Worm (Caenorhabditis elegans) whole organism, young adult: Measurements from ENCODE around the gene Y69A2AR.47.

Source experiments
- B0019.2 ChIP-seq: fragments of 200-800 bp; sonication (Bioruptor generic); conservative IDR thresholded peaks from 2 replicates; pipeline ENCODE4 v1.3.6; 2022; ENCODE audit warnings: missing genetic modification reagents, missing genetic modification characterization, missing compliant biosample characterization
- B0261.1 ChIP-seq: sonication (generic microtip); optimal IDR thresholded peaks from 2 replicates; lab custom pipeline; 2016; ENCODE audit warnings: mild to moderate bottlenecking, missing genetic modification characterization, moderate library complexity, missing compliant biosample characterization
- F10E7.11 ChIP-seq: sonication (generic microtip); optimal IDR thresholded peaks from 2 replicates; lab custom pipeline; 2017; ENCODE audit warnings: mild to moderate bottlenecking, missing genetic modification characterization, moderate library complexity, missing compliant biosample characterization
- F39B2.1 ChIP-seq: fragments of 200-800 bp; sonication (Bioruptor generic); IDR thresholded peaks from 2 replicates; pipeline ENCODE4 v1.3.6; 2022; ENCODE audit warnings: missing genetic modification reagents, missing genetic modification characterization, missing compliant biosample characterization
- F49E8.2 ChIP-seq: sonication (generic microtip); optimal IDR thresholded peaks from 3 replicates; lab custom pipeline; 2017; ENCODE audit warnings: missing genetic modification characterization, mild to moderate bottlenecking, missing compliant biosample characterization, antibody characterized with exemption, moderate library complexity; ENCODE audit not compliant: insufficient read depth
- F55B11.4 ChIP-seq: sonication (generic microtip); optimal IDR thresholded peaks from 2 replicates; lab custom pipeline; 2016; ENCODE audit warnings: missing compliant biosample characterization, missing genetic modification characterization, borderline replicate concordance; ENCODE audit not compliant: insufficient read depth
- F57C9.4 ChIP-seq: sonication (generic microtip); optimal IDR thresholded peaks from 2 replicates; lab custom pipeline; 2017; ENCODE audit warnings: mild to moderate bottlenecking, missing genetic modification characterization, missing compliant biosample characterization
- K11D2.4 ChIP-seq: fragments of 200-800 bp; sonication (Bioruptor generic); IDR thresholded peaks from 2 replicates; pipeline ENCODE4 v1.3.6; 2022; ENCODE audit warnings: missing genetic modification reagents, missing genetic modification characterization, missing compliant biosample characterization
- Y79H2A.3 ChIP-seq: fragments of 200-800 bp; sonication (Bioruptor generic); conservative IDR thresholded peaks from 2 replicates; pipeline ENCODE4 v1.3.6; 2022; ENCODE audit warnings: missing genetic modification reagents, missing genetic modification characterization, missing compliant biosample characterization
- ZK185.1 ChIP-seq: sonication (generic microtip); optimal IDR thresholded peaks from 2 replicates; lab custom pipeline; 2016; ENCODE audit warnings: mild to moderate bottlenecking, missing genetic modification characterization, missing compliant biosample characterization; ENCODE audit not compliant: poor library complexity, severe bottlenecking
- atf-7 ChIP-seq: sonication (generic microtip); optimal IDR thresholded peaks from 2 replicates; lab custom pipeline; 2017; ENCODE audit warnings: mild to moderate bottlenecking, missing genetic modification characterization, missing compliant biosample characterization
- bed-2 ChIP-seq: fragments of 200-800 bp; sonication (Bioruptor generic); IDR thresholded peaks from 2 replicates; pipeline ENCODE4 v1.3.6; 2022; ENCODE audit warnings: missing genetic modification reagents, missing genetic modification characterization, missing compliant biosample characterization
- cebp-1 ChIP-seq, 2 experiments: fragments of 200-800 bp in 1 of 2; sonication (Bioruptor generic) in 1 of 2; sonication (generic microtip) in 1 of 2; IDR thresholded peaks in 1 of 2; optimal IDR thresholded peaks in 1 of 2; 2 replicates each; pipeline versions ENCODE4 v1.3.6 to Lab custom; 2017 to 2022; ENCODE audit warnings: missing compliant biosample characterization in 2 of 2, missing genetic modification characterization in 2 of 2, mild to moderate bottlenecking in 1 of 2, missing genetic modification reagents in 1 of 2, moderate library complexity in 1 of 2
- ceh-27 ChIP-seq: fragments of 200-800 bp; sonication (Bioruptor generic); optimal IDR thresholded peaks from 2 replicates; lab custom pipeline; 2018; ENCODE audit warnings: mild to moderate bottlenecking, missing genetic modification characterization, moderate library complexity, missing compliant biosample characterization
- dox-1 ChIP-seq: fragments of 200-800 bp; sonication (Bioruptor generic); IDR thresholded peaks from 2 replicates; pipeline ENCODE4 v1.3.6; 2022; ENCODE audit warnings: missing genetic modification reagents, missing genetic modification characterization, missing compliant biosample characterization
- efl-1 ChIP-seq: fragments of 150-350 bp; optimal IDR thresholded peaks from 2 replicates; lab custom pipeline; 2014; ENCODE audit warnings: missing biosample characterization, missing genetic modification reagents, missing genetic modification characterization
- egl-18 ChIP-seq: fragments of 200-800 bp; sonication (Bioruptor generic); IDR thresholded peaks from 2 replicates; pipeline ENCODE4 v1.3.6; 2022; ENCODE audit warnings: missing genetic modification reagents, missing genetic modification characterization, missing compliant biosample characterization
- egl-44 ChIP-seq: fragments of 200-800 bp; sonication (Bioruptor generic); IDR thresholded peaks from 2 replicates; pipeline ENCODE4 v1.3.6; 2022; ENCODE audit warnings: missing genetic modification reagents, missing genetic modification characterization, missing compliant biosample characterization
- ekl-4 ChIP-seq: fragments of 200-800 bp; sonication (Bioruptor generic); IDR thresholded peaks from 2 replicates; pipeline ENCODE4 v1.3.6; 2022; ENCODE audit warnings: missing genetic modification reagents, missing genetic modification characterization, missing compliant biosample characterization
- gei-17 ChIP-seq: fragments of 200-800 bp; sonication (Bioruptor generic); optimal IDR thresholded peaks from 2 replicates; lab custom pipeline; 2018; ENCODE audit warnings: mild to moderate bottlenecking, missing genetic modification characterization, missing compliant biosample characterization
- hrde-1 ChIP-seq: sonication (generic microtip); optimal IDR thresholded peaks from 2 replicates; lab custom pipeline; 2016; ENCODE audit warnings: missing genetic modification characterization, mild to moderate bottlenecking, missing compliant biosample characterization, moderate library complexity, missing genotype, missing genetic modification reagents, borderline replicate concordance
- hsf-1 ChIP-seq: fragments of 200-800 bp; sonication (Bioruptor generic); IDR thresholded peaks from 2 replicates; pipeline ENCODE4 v1.3.6; 2022; ENCODE audit warnings: missing genetic modification reagents, missing genetic modification characterization, missing compliant biosample characterization
- lag-1 ChIP-seq: fragments of 200-800 bp; sonication (Bioruptor generic); IDR thresholded peaks from 2 replicates; pipeline ENCODE4 v1.3.6; 2022; ENCODE audit warnings: missing genetic modification reagents, missing genetic modification characterization, missing compliant biosample characterization
- let-607 ChIP-seq, 2 experiments: fragments of 200-800 bp in 1 of 2; sonication (Bioruptor generic) in 1 of 2; sonication (generic microtip) in 1 of 2; optimal IDR thresholded peaks; 2 replicates each; lab custom pipeline; 2016 to 2018; ENCODE audit warnings: mild to moderate bottlenecking in 2 of 2, missing compliant biosample characterization in 2 of 2, missing genetic modification characterization in 2 of 2, moderate library complexity in 2 of 2, missing genotype in 1 of 2
- lin-26 ChIP-seq: fragments of 200-800 bp; sonication (Bioruptor generic); IDR thresholded peaks from 2 replicates; pipeline ENCODE4 v1.3.6; 2022; ENCODE audit warnings: missing genetic modification reagents, missing genetic modification characterization, missing compliant biosample characterization
- lir-1 ChIP-seq: fragments of 200-800 bp; sonication (Bioruptor generic); conservative IDR thresholded peaks from 2 replicates; pipeline ENCODE4 v1.3.6; 2022; ENCODE audit warnings: missing genetic modification reagents, missing genetic modification characterization, missing compliant biosample characterization
- madf-10 ChIP-seq: sonication (generic microtip); optimal IDR thresholded peaks from 2 replicates; lab custom pipeline; 2016; ENCODE audit warnings: mild to moderate bottlenecking, missing genetic modification characterization, missing compliant biosample characterization
- mcd-1 ChIP-seq: fragments of 200-800 bp; sonication (Bioruptor generic); IDR thresholded peaks from 2 replicates; pipeline ENCODE4 v1.3.6; 2022; ENCODE audit warnings: missing genetic modification reagents, missing genetic modification characterization, missing compliant biosample characterization
- mel-28 ChIP-seq: sonication (generic microtip); optimal IDR thresholded peaks from 2 replicates; lab custom pipeline; 2016; ENCODE audit warnings: borderline replicate concordance, mild to moderate bottlenecking, missing genetic modification characterization, missing compliant biosample characterization
- nfyb-1 ChIP-seq: fragments of 200-800 bp; sonication (Bioruptor generic); IDR thresholded peaks from 2 replicates; pipeline ENCODE4 v1.3.6; 2022; ENCODE audit warnings: missing genetic modification reagents, missing genetic modification characterization, missing compliant biosample characterization
- nhr-179 ChIP-seq: sonication (generic microtip); optimal IDR thresholded peaks from 2 replicates; lab custom pipeline; 2016; ENCODE audit warnings: mild to moderate bottlenecking, missing genetic modification characterization, missing compliant biosample characterization
- pha-4 ChIP-seq: fragments of 150-350 bp; sonication (generic microtip); optimal IDR thresholded peaks from 2 replicates; lab custom pipeline; 2014; ENCODE audit warnings: missing biosample characterization, missing genetic modification reagents, missing genetic modification characterization
- rec-8 ChIP-seq, 2 experiments: sonication (generic microtip); optimal IDR thresholded peaks; 2 replicates each; lab custom pipeline; 2016; ENCODE audit warnings: mild to moderate bottlenecking in 2 of 2, missing genetic modification characterization in 2 of 2, missing genetic modification reagents in 2 of 2, missing genotype in 2 of 2, missing biosample characterization in 1 of 2, missing compliant biosample characterization in 1 of 2, moderate library complexity in 1 of 2
- repo-1 ChIP-seq: sonication (generic microtip); optimal IDR thresholded peaks from 2 replicates; lab custom pipeline; 2017; ENCODE audit warnings: mild to moderate bottlenecking, missing genetic modification characterization, missing compliant biosample characterization
- tbp1 ChIP-seq: fragments of 200-800 bp; sonication (Bioruptor generic); optimal IDR thresholded peaks from 2 replicates; lab custom pipeline; 2018; ENCODE audit warnings: mild to moderate bottlenecking, missing genetic modification characterization, missing compliant biosample characterization
- tbx-9 ChIP-seq: sonication (generic microtip); optimal IDR thresholded peaks from 2 replicates; lab custom pipeline; 2016; ENCODE audit warnings: borderline replicate concordance, missing genetic modification characterization, inconsistent platforms, missing compliant biosample characterization
- tlf-1 ChIP-seq: fragments of 200-800 bp; sonication (Bioruptor generic); optimal IDR thresholded peaks from 2 replicates; lab custom pipeline; 2018; ENCODE audit warnings: mild to moderate bottlenecking, missing genetic modification characterization, missing compliant biosample characterization
- unc-130 ChIP-seq: sonication (generic microtip); optimal IDR thresholded peaks from 2 replicates; lab custom pipeline; 2016; ENCODE audit warnings: missing genetic modification reagents, missing genetic modification characterization, missing compliant biosample characterization
- unc-62 ChIP-seq: fragments of 150-350 bp; optimal IDR thresholded peaks from 2 replicates; lab custom pipeline; 2014; ENCODE audit warnings: missing biosample characterization, missing genetic modification reagents, missing genetic modification characterization
- zfh-2 ChIP-seq: fragments of 200-800 bp; sonication (Bioruptor generic); conservative IDR thresholded peaks from 2 replicates; pipeline ENCODE4 v1.3.6; 2022; ENCODE audit warnings: missing genetic modification reagents, missing genetic modification characterization, missing compliant biosample characterization
- zim-3 ChIP-seq: sonication (generic microtip); optimal IDR thresholded peaks from 2 replicates; lab custom pipeline; 2017; ENCODE audit warnings: mild to moderate bottlenecking, missing genetic modification characterization, moderate library complexity, missing compliant biosample characterization
- ztf-18 ChIP-seq: sonication (generic microtip); optimal IDR thresholded peaks from 2 replicates; lab custom pipeline; 2016; ENCODE audit warnings: missing genotype, mild to moderate bottlenecking, missing genetic modification characterization, missing compliant biosample characterization
- ztf-26 ChIP-seq: sonication (generic microtip); optimal IDR thresholded peaks from 2 replicates; lab custom pipeline; 2017; ENCODE audit warnings: missing genetic modification characterization, missing compliant biosample characterization
- ztf-28 ChIP-seq: fragments of 200-800 bp; sonication (Bioruptor generic); IDR thresholded peaks from 2 replicates; pipeline ENCODE4 v1.3.6; 2022; ENCODE audit warnings: missing genetic modification reagents, missing genetic modification characterization, missing compliant biosample characterization
- ztf-6 ChIP-seq: fragments of 200-800 bp; sonication (Bioruptor generic); IDR thresholded peaks from 2 replicates; pipeline ENCODE4 v1.3.6; 2022; ENCODE audit warnings: missing genetic modification reagents, missing genetic modification characterization, missing compliant biosample characterization

Gene Y69A2AR.47

ce11 chrIV:2601988-2602861 is 4.7 kb downstream of the Y69A2AR.47 start (continued):
- peak; percentile 89 for TF ChIP-seq cebp-1 (GFP tag; IDR thresholded peaks at IDR 0.05; lab: Robert Waterston, UW)
- TF ChIP-seq cebp-1 (tag; optimal IDR thresholded peaks at IDR 0.05; lab: Kevin White, UChicago), result peak; percentile 97
- 0 out of 2 replicates have a peak, but pooled peaks have one; percentile 38 for TF ChIP-seq ztf-28 (GFP tag; lab: Robert Waterston, UW)
- peak; percentile 99 for TF ChIP-seq ekl-4
- peak; percentile 92 for TF ChIP-seq zfh-2
- TF ChIP-seq bed-2 (GFP tag; lab: Robert Waterston, UW), result no peak
- peak; percentile 88 for TF ChIP-seq lin-26 (GFP tag; lab: Robert Waterston, UW)
- peak; percentile 74; the same call in 1 of the 2 replicates for TF ChIP-seq ztf-6 (GFP tag; lab: Robert Waterston, UW)
- peak; percentile 62 for TF ChIP-seq unc-62
- peak; percentile 98 for TF ChIP-seq atf-7 (tag; lab: Kevin White, UChicago)
- TF ChIP-seq egl-18 (GFP tag; lab: Robert Waterston, UW), result peak; percentile 84
- TF ChIP-seq F57C9.4 (tag; lab: Kevin White, UChicago), result peak; percentile 75
- TF ChIP-seq rec-8 (tag; optimal IDR thresholded peaks at IDR 0.05; lab: Kevin White, UChicago), result no peak
- peak; percentile 58; the same call in 1 of the 2 replicates for TF ChIP-seq B0019.2 (GFP tag; lab: Robert Waterston, UW)
- no peak for TF ChIP-seq lag-1
- TF ChIP-seq F39B2.1 (GFP tag; lab: Robert Waterston, UW), result peak; percentile 69
- peak; percentile 97 for TF ChIP-seq nfyb-1 (GFP tag; lab: Robert Waterston, UW)
- peak; percentile 71; the same call in 1 of the 2 replicates for TF ChIP-seq Y79H2A.3 (GFP tag; lab: Robert Waterston, UW)
- peak; percentile 78 to 93 for TF ChIP-seq let-607 (tag; optimal IDR thresholded peaks at IDR 0.05; lab: Kevin White, UChicago)
- TF ChIP-seq madf-10 (tag; lab: Kevin White, UChicago), result peak; percentile 92
- TF ChIP-seq mcd-1, result peak; percentile 91
- peak; percentile 49 for TF ChIP-seq efl-1 (GFP tag; lab: Kevin White, UChicago)
- TF ChIP-seq egl-44, result peak; percentile 93
- TF ChIP-seq unc-130, result no peak
- peak; percentile 68 for TF ChIP-seq ztf-18 (tag; lab: Kevin White, UChicago)
- peak; percentile 77 for TF ChIP-seq mel-28 (tag; lab: Kevin White, UChicago)
- TF ChIP-seq F49E8.2 (tag; lab: Kevin White, UChicago), result no peak
- peak; percentile 19 for TF ChIP-seq B0261.1
- TF ChIP-seq dox-1, result peak; percentile 95
- TF ChIP-seq nhr-179 (tag; lab: Kevin White, UChicago), result no peak
- TF ChIP-seq ceh-27, result peak; percentile 94
- TF ChIP-seq F10E7.11 (tag; lab: Kevin White, UChicago), result peak; percentile 91
- TF ChIP-seq gei-17, result peak; percentile 88
- no peak for TF ChIP-seq tbx-9 (tag; lab: Kevin White, UChicago)
- peak; percentile 96 for TF ChIP-seq lir-1 (GFP tag; lab: Robert Waterston, UW)
- peak; percentile 93 for TF ChIP-seq pha-4 (tag; lab: Kevin White, UChicago)
- TF ChIP-seq tlf-1 (GFP tag; lab: Kevin White, UChicago), result peak; percentile 97
- TF ChIP-seq ZK185.1 (tag; lab: Kevin White, UChicago), result peak; percentile 94
- peak; percentile 97 for TF ChIP-seq K11D2.4 (GFP tag; lab: Robert Waterston, UW)
- no peak for TF ChIP-seq hrde-1 (tag; lab: Kevin White, UChicago)
- peak; percentile 76 for TF ChIP-seq tbp1 (GFP tag; lab: Kevin White, UChicago)
- TF ChIP-seq repo-1, result peak; percentile 97
- TF ChIP-seq zim-3 (tag; lab: Kevin White, UChicago), result peak; percentile 19
- peak; percentile 73 for TF ChIP-seq hsf-1
- no peak for TF ChIP-seq F55B11.4 (tag; lab: Kevin White, UChicago)
- peak; percentile 97 for TF ChIP-seq ztf-26
